Worm (Caenorhabditis elegans) whole organism, L4 larva: ENCODE results near the gene ttr-27.

Experiments
- aha-1 ChIP-seq: fragments of 150-350 bp; peaks from one replicate; lab custom pipeline; 2014; ENCODE audit warnings: missing biosample characterization, missing genetic modification characterization
- cey-2 ChIP-seq: sonication (generic microtip); optimal IDR thresholded peaks from 3 replicates; lab custom pipeline; 2017; ENCODE audit warnings: missing genetic modification characterization, mild to moderate bottlenecking, missing compliant biosample characterization, antibody characterized with exemption, borderline replicate concordance; ENCODE audit not compliant: insufficient read depth
- lin-1 ChIP-seq: fragments of 200-800 bp; sonication (Bioruptor generic); IDR thresholded peaks from 2 replicates; pipeline ENCODE4 v1.3.6; 2022; ENCODE audit warnings: missing genetic modification reagents, missing genetic modification characterization, missing compliant biosample characterization

ce11 chrV:12896850-12897249, 7.0 kb downstream of the ttr-27 start:
- no peak for TF ChIP-seq lin-1
- no peak for TF ChIP-seq aha-1 (tag; lab: Kevin White, UChicago)
- TF ChIP-seq cey-2 (tag; lab: Kevin White, UChicago) = no peak
